Fruit fly (Drosophila melanogaster): Measurements from ENCODE around the gene mRpS2.

- TF ChIP-seq pan (optimal IDR thresholded peaks at IDR 0.05) (no peak), dmrt93B (GFP tag; optimal IDR thresholded peaks at IDR 0.05) (no peak), h (GFP tag; optimal IDR thresholded peaks at IDR 0.05) (no peak), OdsH (GFP tag; optimal IDR thresholded peaks at IDR 0.05) (no peak), lola (GFP tag; optimal IDR thresholded peaks at IDR 0.05) (no peak), GATAd (GFP tag; optimal IDR thresholded peaks at IDR 0.05) (no peak)
Measured at dm6 chr2L:4806109-4806508, 44.1 kb downstream of the mRpS2 start.
